Worm (Caenorhabditis elegans): ENCODE data around the gene fil-1.

- TF ChIP-seq ama-1 (optimal IDR thresholded peaks at IDR 0.05) = no peak
- no peak for TF ChIP-seq F13C5.2 (tag; optimal IDR thresholded peaks at IDR 0.05)
- TF ChIP-seq scrt-1 (GFP tag; IDR thresholded peaks at IDR 0.05) = no peak
- no peak for TF ChIP-seq sea-1 (GFP tag; conservative IDR thresholded peaks at IDR 0.05)
- TF ChIP-seq ceh-36 (tag; optimal IDR thresholded peaks at IDR 0.05) = no peak
- no peak for TF ChIP-seq flt-1 (GFP tag; IDR thresholded peaks at IDR 0.05)
- TF ChIP-seq ceh-13 (GFP tag; optimal IDR thresholded peaks at IDR 0.05) = no peak
- TF ChIP-seq aly-1 (tag; optimal IDR thresholded peaks at IDR 0.05) = no peak
- no peak for TF ChIP-seq tbx-11 (GFP tag; IDR thresholded peaks at IDR 0.05)
- TF ChIP-seq hnd-1 (tag; optimal IDR thresholded peaks at IDR 0.05) = no peak
- no peak for TF ChIP-seq tra-4 (tag; optimal IDR thresholded peaks at IDR 0.05)
These were observed 7.9 kb downstream of the fil-1 start for ce11 chrV:15001536-15001935.

Data from whole organism, early embryonic.